Fruit fly (Drosophila melanogaster) whole organism, embryonic: Measurements from ENCODE around the gene GstO3.

Experiments
- CG1024 ChIP-seq: fragments of 200-800 bp; sonication (Bioruptor generic); IDR thresholded peaks from 2 replicates; pipeline ENCODE4 v1.3.6; 2022; ENCODE audit warnings: missing biosample characterization, missing genetic modification characterization
- CG10959 ChIP-seq: fragments of 200-800 bp; sonication (Bioruptor generic); IDR thresholded peaks from 2 replicates; pipeline ENCODE4 v1.3.6; 2022; ENCODE audit warnings: missing biosample characterization, missing genetic modification characterization
- CG12391 ChIP-seq: fragments of 200-800 bp; sonication (Bioruptor generic); optimal IDR thresholded peaks from 3 replicates; lab custom pipeline; 2018; ENCODE audit warnings: missing biosample characterization, mild to moderate bottlenecking, missing genetic modification characterization, moderate library complexity
- CG12769 ChIP-seq: fragments of 200-800 bp; sonication (Bioruptor generic); optimal IDR thresholded peaks from 2 replicates; lab custom pipeline; 2019; ENCODE audit warnings: missing biosample characterization, mild to moderate bottlenecking, missing genetic modification characterization, moderate library complexity
- CG13624 ChIP-seq: fragments of 200-800 bp; sonication (Bioruptor generic); optimal IDR thresholded peaks from 2 replicates; lab custom pipeline; 2016; ENCODE audit warnings: missing biosample characterization, missing genetic modification characterization
- CG1647 ChIP-seq: fragments of 200-800 bp; sonication (Bioruptor generic); optimal IDR thresholded peaks from 3 replicates; lab custom pipeline; 2016; ENCODE audit warnings: missing biosample characterization, missing genetic modification characterization
- CG16813 ChIP-seq: fragments of 200-800 bp; sonication (Bioruptor generic); IDR thresholded peaks from 3 replicates; pipeline ENCODE4 v1.3.6; 2022; ENCODE audit warnings: missing biosample characterization, missing genetic modification characterization; ENCODE audit not compliant: partially characterized antibody
- CG2678 ChIP-seq: fragments of 200-800 bp; sonication (Bioruptor generic); optimal IDR thresholded peaks from 3 replicates; lab custom pipeline; 2019; ENCODE audit warnings: missing biosample characterization, mild to moderate bottlenecking, missing genetic modification characterization, moderate library complexity
- CG2712 ChIP-seq: fragments of 200-800 bp; optimal IDR thresholded peaks from 3 replicates; lab custom pipeline; 2019; ENCODE audit warnings: missing biosample characterization, mild to moderate bottlenecking, missing genetic modification characterization, moderate library complexity
- CG31224 ChIP-seq: fragments of 200-800 bp; sonication (Bioruptor generic); IDR thresholded peaks from 2 replicates; pipeline ENCODE4 v1.3.6; 2022; ENCODE audit warnings: missing biosample characterization, missing genetic modification characterization
- CG31365 ChIP-seq: fragments of 200-800 bp; sonication (Bioruptor generic); optimal IDR thresholded peaks from 2 replicates; lab custom pipeline; 2018; ENCODE audit warnings: missing biosample characterization, mild to moderate bottlenecking, missing genetic modification characterization
- CG3407 ChIP-seq: fragments of 200-800 bp; sonication (Bioruptor generic); optimal IDR thresholded peaks from 2 replicates; lab custom pipeline; 2018; ENCODE audit warnings: missing biosample characterization, mild to moderate bottlenecking, missing genetic modification characterization
- CG34224 ChIP-seq: fragments of 200-800 bp; sonication (Bioruptor generic); IDR thresholded peaks from 3 replicates; pipeline ENCODE4 v1.3.6; 2022; ENCODE audit warnings: missing biosample characterization, missing genetic modification characterization; ENCODE audit not compliant: partially characterized antibody
- CG34376 ChIP-seq: fragments of 200-800 bp; sonication (Bioruptor generic); optimal IDR thresholded peaks from 2 replicates; lab custom pipeline; 2018; ENCODE audit warnings: missing biosample characterization, mild to moderate bottlenecking, missing genetic modification characterization
- CG3847 ChIP-seq: fragments of 200-800 bp; sonication (Bioruptor generic); IDR thresholded peaks from 2 replicates; pipeline ENCODE4 v1.3.6; 2022; ENCODE audit warnings: missing biosample characterization, missing genetic modification characterization
- CG4404 ChIP-seq: fragments of 200-800 bp; sonication (Bioruptor generic); IDR thresholded peaks from 2 replicates; pipeline ENCODE4 v1.3.6; 2022; ENCODE audit warnings: missing biosample characterization, missing genetic modification characterization
- CG4424 ChIP-seq: fragments of 200-800 bp; sonication (Bioruptor generic); optimal IDR thresholded peaks from 3 replicates; lab custom pipeline; 2016; ENCODE audit warnings: missing biosample characterization, missing genetic modification characterization
- CG4707 ChIP-seq: fragments of 200-800 bp; sonication (Bioruptor generic); optimal IDR thresholded peaks from 2 replicates; lab custom pipeline; 2018; ENCODE audit warnings: missing biosample characterization, mild to moderate bottlenecking, missing genetic modification characterization, moderate library complexity
- CG6689 ChIP-seq: fragments of 200-800 bp; sonication (Bioruptor generic); IDR thresholded peaks from 2 replicates; pipeline ENCODE4 v1.3.6; 2022; ENCODE audit warnings: missing biosample characterization, missing genetic modification characterization
- CG6854 ChIP-seq: fragments of 200-800 bp; sonication (Bioruptor generic); optimal IDR thresholded peaks from 3 replicates; lab custom pipeline; 2017; ENCODE audit warnings: missing biosample characterization, mild to moderate bottlenecking, missing genetic modification characterization
- CG7271 ChIP-seq: fragments of 200-800 bp; sonication (Bioruptor generic); optimal IDR thresholded peaks from 2 replicates; lab custom pipeline; 2018; ENCODE audit warnings: missing biosample characterization, mild to moderate bottlenecking, missing genetic modification characterization, moderate library complexity
- CG7556 ChIP-seq: fragments of 200-800 bp; sonication (Bioruptor generic); optimal IDR thresholded peaks from 2 replicates; lab custom pipeline; 2017; ENCODE audit warnings: missing biosample characterization, mild to moderate bottlenecking, missing genetic modification characterization
- CG7786 ChIP-seq: fragments of 200-800 bp; sonication (Bioruptor generic); optimal IDR thresholded peaks from 2 replicates; lab custom pipeline; 2016; ENCODE audit warnings: missing biosample characterization, missing genetic modification characterization
- HmgD ChIP-seq: fragments of 200-800 bp; sonication (Bioruptor generic); optimal IDR thresholded peaks from 3 replicates; lab custom pipeline; 2016; ENCODE audit warnings: missing biosample characterization, missing genetic modification characterization
- NK7.1 ChIP-seq: fragments of 200-800 bp; sonication (Bioruptor generic); optimal IDR thresholded peaks from 3 replicates; lab custom pipeline; 2016; ENCODE audit warnings: missing biosample characterization, missing genetic modification characterization
- Nf-YC ChIP-seq: fragments of 200-800 bp; optimal IDR thresholded peaks from 3 replicates; lab custom pipeline; 2019; ENCODE audit warnings: missing biosample characterization, mild to moderate bottlenecking, missing genetic modification characterization, moderate library complexity
- Ravus ChIP-seq: fragments of 200-800 bp; sonication (Bioruptor generic); IDR thresholded peaks from 2 replicates; pipeline ENCODE4 v1.3.6; 2022; ENCODE audit warnings: missing biosample characterization, missing genetic modification characterization
- abd-A ChIP-seq: fragments of 200-800 bp; sonication (Bioruptor generic); optimal IDR thresholded peaks from 3 replicates; lab custom pipeline; 2019; ENCODE audit warnings: missing biosample characterization, mild to moderate bottlenecking, missing genetic modification characterization, moderate library complexity
- ac ChIP-seq: fragments of 200-800 bp; sonication (Bioruptor generic); optimal IDR thresholded peaks from 3 replicates; lab custom pipeline; 2017; ENCODE audit warnings: missing biosample characterization, mild to moderate bottlenecking, missing genetic modification characterization
- bsh ChIP-seq, 2 experiments: fragments of 200-800 bp; sonication (Bioruptor generic); optimal IDR thresholded peaks; 2 replicates each; lab custom pipeline; 2017 to 2018; ENCODE audit warnings: mild to moderate bottlenecking in 2 of 2, missing biosample characterization in 2 of 2, missing genetic modification characterization in 2 of 2, moderate library complexity in 1 of 2
- cwo ChIP-seq: fragments of 200-800 bp; sonication (Bioruptor generic); optimal IDR thresholded peaks from 3 replicates; lab custom pipeline; 2017; ENCODE audit warnings: missing biosample characterization, missing genetic modification characterization, mild to moderate bottlenecking, moderate library complexity, missing genetic modification reagents
- da ChIP-seq: fragments of 200-800 bp; sonication (Bioruptor generic); optimal IDR thresholded peaks from 2 replicates; lab custom pipeline; 2016; ENCODE audit warnings: missing biosample characterization, missing genetic modification characterization
- disco-r ChIP-seq: fragments of 200-800 bp; sonication (Bioruptor generic); optimal IDR thresholded peaks from 2 replicates; lab custom pipeline; 2016; ENCODE audit warnings: missing biosample characterization, missing genetic modification characterization
- dmrt11E ChIP-seq: fragments of 200-800 bp; sonication (Bioruptor generic); optimal IDR thresholded peaks from 3 replicates; lab custom pipeline; 2018; ENCODE audit warnings: missing biosample characterization, mild to moderate bottlenecking, missing genetic modification characterization, moderate library complexity
- en ChIP-seq: fragments of 200-800 bp; sonication (Bioruptor generic); optimal IDR thresholded peaks from 2 replicates; lab custom pipeline; 2016; ENCODE audit warnings: missing biosample characterization, missing genetic modification characterization
- fd96Cb ChIP-seq: fragments of 200-800 bp; sonication (Bioruptor generic); optimal IDR thresholded peaks from 2 replicates; lab custom pipeline; 2018; ENCODE audit warnings: missing biosample characterization, mild to moderate bottlenecking, missing genetic modification characterization, moderate library complexity
- fru ChIP-seq: fragments of >200 bp; optimal IDR thresholded peaks from 2 replicates; lab custom pipeline; 2017
- gsb ChIP-seq: fragments of 200-800 bp; sonication (Bioruptor generic); IDR thresholded peaks from 2 replicates; pipeline ENCODE4 v1.3.6; 2022; ENCODE audit warnings: missing biosample characterization, missing genetic modification characterization
- hth ChIP-seq: fragments of >200 bp; optimal IDR thresholded peaks from 2 replicates; lab custom pipeline; 2017; ENCODE audit warnings: inconsistent platforms
- jumu ChIP-seq: fragments of 200-800 bp; sonication (Bioruptor generic); optimal IDR thresholded peaks from 3 replicates; lab custom pipeline; 2016; ENCODE audit warnings: missing biosample characterization, missing genetic modification characterization
- ken ChIP-seq: fragments of 200-800 bp; sonication (Bioruptor generic); IDR thresholded peaks from 3 replicates; pipeline ENCODE4 v1.3.6; 2022; ENCODE audit warnings: missing biosample characterization, missing genetic modification characterization
- lov ChIP-seq, 2 experiments: fragments of 200-800 bp in 1 of 2; fragments of >200 bp in 1 of 2; sonication (Bioruptor generic) in 1 of 2; IDR thresholded peaks in 1 of 2; optimal IDR thresholded peaks in 1 of 2; 2 replicates in 1 of 2; 3 replicates in 1 of 2; pipeline versions ENCODE4 v1.3.6 to Lab custom; 2017 to 2022; ENCODE audit warnings: missing biosample characterization in 1 of 2, missing genetic modification characterization in 1 of 2
- odd ChIP-seq: fragments of 200-800 bp; sonication (Bioruptor generic); optimal IDR thresholded peaks from 2 replicates; lab custom pipeline; 2017; ENCODE audit warnings: missing biosample characterization, mild to moderate bottlenecking, missing genetic modification characterization
- peb ChIP-seq: fragments of 200-800 bp; sonication (Bioruptor generic); IDR thresholded peaks from 2 replicates; pipeline ENCODE4 v1.3.6; 2022; ENCODE audit warnings: missing biosample characterization, missing genetic modification characterization
- pnt ChIP-seq: fragments of 200-800 bp; sonication (Bioruptor generic); optimal IDR thresholded peaks from 3 replicates; lab custom pipeline; 2016; ENCODE audit warnings: missing biosample characterization, missing genetic modification characterization
- run ChIP-seq: fragments of 200-800 bp; sonication (Bioruptor generic); optimal IDR thresholded peaks from 3 replicates; lab custom pipeline; 2018; ENCODE audit warnings: missing biosample characterization, mild to moderate bottlenecking, missing genetic modification characterization
- sisA ChIP-seq: fragments of 200-800 bp; sonication (Bioruptor generic); IDR thresholded peaks from 2 replicates; pipeline ENCODE4 v1.3.6; 2022; ENCODE audit warnings: missing biosample characterization, missing genetic modification characterization
- ssp ChIP-seq: fragments of 200-800 bp; sonication (Bioruptor generic); IDR thresholded peaks from 2 replicates; pipeline ENCODE4 v1.3.6; 2022; ENCODE audit warnings: missing biosample characterization, missing genetic modification characterization
- tap ChIP-seq: fragments of 200-800 bp; optimal IDR thresholded peaks from 3 replicates; lab custom pipeline; 2019; ENCODE audit warnings: missing biosample characterization, mild to moderate bottlenecking, missing genetic modification characterization, moderate library complexity
- wdn ChIP-seq: fragments of 200-800 bp; sonication (Bioruptor generic); IDR thresholded peaks from 2 replicates; pipeline ENCODE4 v1.3.6; 2022; ENCODE audit warnings: missing biosample characterization, missing genetic modification characterization
- zfh1 ChIP-seq: fragments of 200-800 bp; sonication (Bioruptor generic); IDR thresholded peaks from 3 replicates; pipeline ENCODE4 v1.3.6; 2022; ENCODE audit warnings: missing biosample characterization, missing genetic modification characterization
- zfh2 ChIP-seq: fragments of 200-800 bp; sonication (Bioruptor generic); optimal IDR thresholded peaks from 2 replicates; lab custom pipeline; 2016; ENCODE audit warnings: missing biosample characterization, missing genetic modification characterization

The GstO3 gene

DNA sequence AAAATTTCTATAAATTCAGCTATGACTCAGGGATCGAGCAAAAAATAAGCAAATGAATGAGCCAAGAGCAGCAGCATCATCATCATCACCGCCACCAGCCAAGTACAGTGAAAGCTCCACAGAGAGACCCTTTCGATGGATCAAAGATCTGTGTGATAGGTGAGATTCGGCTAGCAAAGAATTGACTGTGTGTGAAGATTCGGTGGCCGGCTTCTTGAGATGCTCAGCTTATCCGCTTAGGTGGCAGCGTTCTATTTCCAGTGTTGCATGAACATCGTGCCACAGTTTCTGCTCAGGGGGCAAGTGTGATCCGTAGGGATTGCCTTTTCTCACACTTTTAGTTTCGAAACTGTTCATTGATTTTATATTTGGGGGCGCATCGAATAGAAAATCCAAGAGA, 34.4 kb downstream of the GstO3 start (continued):
- TF ChIP-seq tap (tag; lab: Kevin White, UChicago) (no peak), ac (GFP tag; lab: Kevin White, UChicago) (no peak), ken (GFP tag; lab: Robert Waterston, UW) (no peak), pnt (GFP tag; lab: Kevin White, UChicago) (no peak), zfh2 (GFP tag; lab: Kevin White, UChicago) (no peak), gsb (GFP tag; lab: Robert Waterston, UW) (peak; percentile 27; the same call in 1 of the 2 replicates), CG10959 (GFP tag; lab: Robert Waterston, UW) (no peak), fru (no peak), CG1024 (GFP tag; lab: Robert Waterston, UW) (no peak), CG31224 (GFP tag; lab: Robert Waterston, UW) (no peak), lov (optimal IDR thresholded peaks at IDR 0.05; lab: Kevin White, UChicago) (no peak), lov (GFP tag; IDR thresholded peaks at IDR 0.05; lab: Robert Waterston, UW) (no peak), CG3847 (GFP tag; lab: Robert Waterston, UW) (no peak), CG2678 (peak; percentile 4), CG4707 (GFP tag; lab: Kevin White, UChicago) (no peak), run (tag; lab: Kevin White, UChicago) (no peak), bsh (GFP tag; optimal IDR thresholded peaks at IDR 0.05; lab: Kevin White, UChicago) (peak in 1 of 2 experiments; percentile 11), CG7271 (no peak), jumu (GFP tag; lab: Kevin White, UChicago) (peak; percentile 12), CG4404 (no peak), cwo (GFP tag; lab: Kevin White, UChicago) (peak; percentile 13), CG7786 (GFP tag; lab: Kevin White, UChicago) (no peak), CG31365 (tag; lab: Kevin White, UChicago) (no peak), abd-A (tag; lab: Kevin White, UChicago) (no peak), CG3407 (GFP tag; lab: Kevin White, UChicago) (no peak), peb (GFP tag; lab: Robert Waterston, UW) (0 out of 2 replicates have a peak, but pooled peaks have one; percentile 6), disco-r (GFP tag; lab: Kevin White, UChicago) (no peak), wdn (GFP tag; lab: Robert Waterston, UW) (no peak), CG2712 (no peak), odd (GFP tag; lab: Kevin White, UChicago) (no peak), CG7556 (no peak), CG12391 (tag; lab: Kevin White, UChicago) (no peak), CG12769 (tag; lab: Kevin White, UChicago) (peak; percentile 70), ssp (no peak), CG34224 (no peak), da (no peak), CG6854 (no peak), CG13624 (GFP tag; lab: Kevin White, UChicago) (no peak), en (GFP tag; lab: Kevin White, UChicago) (no peak), HmgD (GFP tag; lab: Kevin White, UChicago) (no peak), CG34376 (GFP tag; lab: Kevin White, UChicago) (no peak), CG4424 (GFP tag; lab: Kevin White, UChicago) (no peak), zfh1 (GFP tag; lab: Robert Waterston, UW) (no peak), CG1647 (GFP tag; lab: Kevin White, UChicago) (no peak), NK7.1 (no peak), fd96Cb (tag; lab: Kevin White, UChicago) (no peak), hth (lab: Kevin White, UChicago) (no peak), CG16813 (GFP tag; lab: Robert Waterston, UW) (no peak), dmrt11E (tag; lab: Kevin White, UChicago) (no peak), sisA (GFP tag; lab: Robert Waterston, UW) (no peak), CG6689 (GFP tag; lab: Robert Waterston, UW) (0 out of 2 replicates have a peak, but pooled peaks have one; percentile 15), Nf-YC (tag; lab: Kevin White, UChicago) (peak; percentile 0), Ravus (GFP tag; lab: Robert Waterston, UW) (no peak)
